Fruit fly (Drosophila melanogaster): ENCODE results near the gene Vha26.
A peak's percentile ranks its signal among the peaks of the same experiment; 100 is the strongest.

The Vha26 gene

DNA sequence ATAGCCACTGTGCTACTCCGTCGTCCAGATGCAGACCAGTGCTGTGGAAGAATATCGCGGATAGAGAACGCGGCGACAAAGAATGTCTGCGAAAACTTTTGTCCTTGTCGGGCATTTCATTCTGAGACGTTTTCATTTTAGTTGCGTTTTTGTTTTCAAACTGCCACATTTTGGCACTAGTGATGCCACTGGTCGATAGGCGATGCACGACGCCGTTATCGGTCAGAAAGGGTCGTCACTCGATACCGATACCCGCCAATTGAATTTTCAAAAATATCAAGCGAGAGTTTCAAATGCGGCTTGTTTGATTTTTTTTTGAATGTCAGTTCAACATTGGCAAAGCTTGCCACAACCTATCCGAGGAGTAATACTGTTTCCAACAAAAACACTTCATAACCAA lies 41.1 kb upstream of the Vha26 start (continued):
- peak; percentile 90 for TF ChIP-seq Dref (GFP tag; IDR thresholded peaks at IDR 0.05)
- TF ChIP-seq CG32767 (GFP tag; IDR thresholded peaks at IDR 0.05) = no peak
- TF ChIP-seq D (optimal IDR thresholded peaks at IDR 0.05) = no peak
- TF ChIP-seq D (GFP tag; optimal IDR thresholded peaks at IDR 0.05) = no peak
- no peak for TF ChIP-seq abd-A (tag; optimal IDR thresholded peaks at IDR 0.05)
- no peak for TF ChIP-seq Fer3 (tag; optimal IDR thresholded peaks at IDR 0.05)
- no peak for TF ChIP-seq tio (GFP tag; optimal IDR thresholded peaks at IDR 0.05)
- no peak for TF ChIP-seq ac (GFP tag; optimal IDR thresholded peaks at IDR 0.05)
- TF ChIP-seq Dad (GFP tag; optimal IDR thresholded peaks at IDR 0.05) = no peak
- no peak for TF ChIP-seq bowl (GFP tag; IDR thresholded peaks at IDR 0.05)
- no peak for TF ChIP-seq CG9437 (GFP tag; optimal IDR thresholded peaks at IDR 0.05)
- no peak for TF ChIP-seq CG8281 (tag; optimal IDR thresholded peaks at IDR 0.05)
- TF ChIP-seq Ssrp (tag; optimal IDR thresholded peaks at IDR 0.05) = no peak
- TF ChIP-seq tx (GFP tag; optimal IDR thresholded peaks at IDR 0.05) = no peak
- TF ChIP-seq CG6272 (GFP tag; IDR thresholded peaks at IDR 0.05) = no peak
- no peak for TF ChIP-seq Dbx (GFP tag; IDR thresholded peaks at IDR 0.05)
- no peak for TF ChIP-seq CG6175 (GFP tag; IDR thresholded peaks at IDR 0.05)
- no peak for TF ChIP-seq CG11696 (GFP tag; IDR thresholded peaks at IDR 0.05)
- TF ChIP-seq NC2α (GFP tag; optimal IDR thresholded peaks at IDR 0.05) = no peak
- TF ChIP-seq seq (GFP tag; IDR thresholded peaks at IDR 0.05) = no peak
- TF ChIP-seq az2 (GFP tag; optimal IDR thresholded peaks at IDR 0.05) = no peak
- TF ChIP-seq CG1792 (GFP tag; optimal IDR thresholded peaks at IDR 0.05) = no peak
- no peak for TF ChIP-seq CG6254 (GFP tag; optimal IDR thresholded peaks at IDR 0.05)
- TF ChIP-seq CG17912 (GFP tag; optimal IDR thresholded peaks at IDR 0.05) = no peak
- no peak for TF ChIP-seq Six4 (GFP tag; optimal IDR thresholded peaks at IDR 0.05)
- TF ChIP-seq BEAF-32 (GFP tag; optimal IDR thresholded peaks at IDR 0.05) = peak; percentile 70
- TF ChIP-seq CG1647 (GFP tag; optimal IDR thresholded peaks at IDR 0.05) = no peak
- TF ChIP-seq Med (GFP tag) = no peak
- TF ChIP-seq CG12744 (GFP tag; optimal IDR thresholded peaks at IDR 0.05) = no peak
- TF ChIP-seq Doc3 (GFP tag; IDR thresholded peaks at IDR 0.05; ENCODE audit: partially characterized antibody) = peak; percentile 48
- TF ChIP-seq CG10274 (GFP tag; optimal IDR thresholded peaks at IDR 0.05) = no peak
- TF ChIP-seq HLH4C (GFP tag; IDR thresholded peaks at IDR 0.05; ENCODE audit: partially characterized antibody) = peak; percentile 81
- TF ChIP-seq CG7786 (GFP tag; optimal IDR thresholded peaks at IDR 0.05) = no peak
- TF ChIP-seq crp (GFP tag; optimal IDR thresholded peaks at IDR 0.05) = no peak
- TF ChIP-seq CG6791 (GFP tag; IDR thresholded peaks at IDR 0.05; ENCODE audit: partially characterized antibody) = peak; percentile 65
- peak; percentile 64; the same call in 1 of the 3 replicates for TF ChIP-seq hb (GFP tag; IDR thresholded peaks at IDR 0.05; ENCODE audit: partially characterized antibody)
- TF ChIP-seq CG15514 (GFP tag; optimal IDR thresholded peaks at IDR 0.05) = peak; percentile 51
- TF ChIP-seq CG4328 (GFP tag; optimal IDR thresholded peaks at IDR 0.05) = no peak
- TF ChIP-seq bsh (GFP tag; optimal IDR thresholded peaks at IDR 0.05) = no peak
- TF ChIP-seq D19A (tag; optimal IDR thresholded peaks at IDR 0.05) = no peak
- TF ChIP-seq pum (GFP tag; optimal IDR thresholded peaks at IDR 0.05) = no peak
- no peak for TF ChIP-seq fd102C (GFP tag; optimal IDR thresholded peaks at IDR 0.05)
- TF ChIP-seq CG10431 (GFP tag; optimal IDR thresholded peaks at IDR 0.05) = no peak
- no peak for TF ChIP-seq chm (GFP tag; IDR thresholded peaks at IDR 0.05)
- TF ChIP-seq CG6765 (GFP tag; optimal IDR thresholded peaks at IDR 0.05) = no peak
- TF ChIP-seq trem (tag; optimal IDR thresholded peaks at IDR 0.05) = peak; percentile 35
- TF ChIP-seq dm (GFP tag; optimal IDR thresholded peaks at IDR 0.05) = no peak
- no peak for TF ChIP-seq Neu2 (GFP tag; optimal IDR thresholded peaks at IDR 0.05; ENCODE audit: borderline replicate concordance)
- TF ChIP-seq dmrt99B (tag; optimal IDR thresholded peaks at IDR 0.05) = no peak
- no peak for TF ChIP-seq crc (GFP tag; optimal IDR thresholded peaks at IDR 0.05)
- no peak for TF ChIP-seq cas (GFP tag; IDR thresholded peaks at IDR 0.05)
- no peak for TF ChIP-seq vfl (GFP tag; optimal IDR thresholded peaks at IDR 0.05)

All from whole organism, embryonic.